Fruit fly (Drosophila melanogaster): ENCODE measurements around the gene Prx5.

DNA sequence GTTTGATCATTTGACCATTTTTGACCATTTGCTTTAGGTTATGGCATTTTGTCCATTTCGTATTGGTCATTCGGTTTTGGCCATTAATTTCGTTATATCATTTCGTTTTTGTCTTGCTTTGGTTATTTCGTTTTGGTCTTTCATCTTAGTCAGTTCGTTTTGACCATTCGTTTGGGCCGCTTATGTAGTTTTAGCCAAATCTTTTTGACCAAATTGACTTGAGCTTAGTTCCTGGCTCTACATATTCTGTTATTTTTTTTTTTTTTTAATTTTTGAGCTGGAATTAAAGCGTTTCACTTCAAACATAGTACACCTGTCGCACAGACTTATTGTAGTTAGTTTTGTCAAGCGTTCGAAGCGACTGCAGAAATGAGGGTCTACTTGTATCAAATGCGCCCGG is 8.7 kb downstream of the Prx5 start, which contains the start of gene CG14315:
- TF ChIP-seq insv (optimal IDR thresholded peaks at IDR 0.05) (no peak), psq (optimal IDR thresholded peaks at IDR 0.05) (no peak), ttk (optimal IDR thresholded peaks at IDR 0.05) (no peak), h (optimal IDR thresholded peaks at IDR 0.05) (no peak)
